Fruit fly (Drosophila melanogaster): ENCODE measurements around the gene CG18599.

CG18599 gene

DNA sequence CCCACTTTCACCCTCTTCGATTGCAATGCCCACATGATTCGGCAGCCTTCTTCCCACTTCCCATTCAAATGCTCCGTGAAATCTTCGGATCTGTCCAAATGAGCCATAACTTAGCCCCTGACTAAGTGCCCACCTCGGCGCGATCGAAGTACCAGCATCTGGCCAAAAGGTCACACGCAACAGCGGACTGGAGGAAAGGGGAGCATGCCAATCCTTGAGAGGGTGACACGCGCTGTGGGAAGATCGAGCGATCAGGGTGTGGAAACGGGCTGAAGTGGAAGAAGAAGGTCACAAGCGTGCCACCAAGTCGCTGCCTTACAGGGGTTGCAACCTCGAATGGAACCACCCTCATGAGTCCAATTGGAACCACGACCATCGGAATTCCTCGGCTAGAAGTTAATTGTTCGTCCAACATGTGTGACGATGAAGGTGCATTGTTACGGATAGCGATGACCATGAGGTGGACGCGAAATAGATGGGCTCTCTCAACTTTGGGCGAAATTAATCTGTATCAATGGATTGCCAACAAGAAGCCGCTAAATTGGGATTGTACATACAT lies 32.8 kb upstream of the CG18599 start:
- TF ChIP-seq ey (GFP tag; optimal IDR thresholded peaks at IDR 0.05) (no peak), Dif (GFP tag; optimal IDR thresholded peaks at IDR 0.05; ENCODE audit: partially characterized antibody) (no peak), dl (GFP tag; optimal IDR thresholded peaks at IDR 0.05; ENCODE audit: insufficient read depth in 1 of 2, partially characterized antibody in 2 of 2) (no peak), Vsx2 (GFP tag; optimal IDR thresholded peaks at IDR 0.05; ENCODE audit: partially characterized antibody) (no peak), pan (optimal IDR thresholded peaks at IDR 0.05) (no peak), woc (GFP tag; optimal IDR thresholded peaks at IDR 0.05) (no peak), br (GFP tag; optimal IDR thresholded peaks at IDR 0.05) (no peak), foxo (GFP tag; optimal IDR thresholded peaks at IDR 0.05) (no peak), CG9705 (GFP tag; optimal IDR thresholded peaks at IDR 0.05) (no peak)

DNA sequence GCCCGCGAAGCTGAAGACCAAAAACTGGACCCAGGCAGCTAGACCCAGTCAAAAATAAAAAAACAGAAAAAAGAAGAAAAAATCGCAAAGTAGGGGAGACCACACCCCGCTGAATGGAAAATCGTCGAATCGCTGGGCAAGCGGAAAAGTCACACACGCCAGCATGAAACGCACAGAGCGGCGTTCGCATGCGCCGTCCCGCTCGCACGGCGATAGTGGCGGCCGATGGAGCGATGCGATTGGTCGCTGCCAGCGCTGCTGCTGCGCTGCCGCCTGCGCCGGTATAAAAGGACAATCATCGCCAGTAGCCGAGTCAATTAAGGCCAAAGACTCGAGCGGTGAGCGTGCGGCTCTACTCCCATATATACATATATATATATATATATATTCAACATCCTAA lies 31.7 kb upstream of the CG18599 start, which contains the start of gene repo:
TSS of gene repo (plus strand) at position 314 of the 400 bp plus-strand sequence.
- TF ChIP-seq Sp1 (GFP tag; optimal IDR thresholded peaks at IDR 0.05) (no peak), h (GFP tag; optimal IDR thresholded peaks at IDR 0.05) (no peak), Vsx2 (GFP tag; optimal IDR thresholded peaks at IDR 0.05; ENCODE audit: partially characterized antibody) (no peak), usp (GFP tag; optimal IDR thresholded peaks at IDR 0.05) (no peak), jim (GFP tag; optimal IDR thresholded peaks at IDR 0.05) (no peak), Dif (GFP tag; optimal IDR thresholded peaks at IDR 0.05; ENCODE audit: partially characterized antibody) (no peak), fru (GFP tag; optimal IDR thresholded peaks at IDR 0.05) (no peak), woc (GFP tag; optimal IDR thresholded peaks at IDR 0.05) (no peak), psq (GFP tag; optimal IDR thresholded peaks at IDR 0.05) (no peak), GATAd (GFP tag; optimal IDR thresholded peaks at IDR 0.05) (no peak), lola (GFP tag; optimal IDR thresholded peaks at IDR 0.05) (no peak), Abd-B (GFP tag; optimal IDR thresholded peaks at IDR 0.05) (no peak), pan (optimal IDR thresholded peaks at IDR 0.05) (no peak), foxo (GFP tag; optimal IDR thresholded peaks at IDR 0.05) (no peak), Hnf4 (GFP tag; optimal IDR thresholded peaks at IDR 0.05) (no peak), dl (GFP tag; optimal IDR thresholded peaks at IDR 0.05; ENCODE audit: insufficient read depth in 1 of 2, partially characterized antibody in 2 of 2) (no peak), Hr78 (GFP tag; optimal IDR thresholded peaks at IDR 0.05) (no peak), Myc (optimal IDR thresholded peaks at IDR 0.05) (no peak), OdsH (GFP tag; optimal IDR thresholded peaks at IDR 0.05) (no peak), HLH106 (tag; optimal IDR thresholded peaks at IDR 0.05) (no peak)

DNA sequence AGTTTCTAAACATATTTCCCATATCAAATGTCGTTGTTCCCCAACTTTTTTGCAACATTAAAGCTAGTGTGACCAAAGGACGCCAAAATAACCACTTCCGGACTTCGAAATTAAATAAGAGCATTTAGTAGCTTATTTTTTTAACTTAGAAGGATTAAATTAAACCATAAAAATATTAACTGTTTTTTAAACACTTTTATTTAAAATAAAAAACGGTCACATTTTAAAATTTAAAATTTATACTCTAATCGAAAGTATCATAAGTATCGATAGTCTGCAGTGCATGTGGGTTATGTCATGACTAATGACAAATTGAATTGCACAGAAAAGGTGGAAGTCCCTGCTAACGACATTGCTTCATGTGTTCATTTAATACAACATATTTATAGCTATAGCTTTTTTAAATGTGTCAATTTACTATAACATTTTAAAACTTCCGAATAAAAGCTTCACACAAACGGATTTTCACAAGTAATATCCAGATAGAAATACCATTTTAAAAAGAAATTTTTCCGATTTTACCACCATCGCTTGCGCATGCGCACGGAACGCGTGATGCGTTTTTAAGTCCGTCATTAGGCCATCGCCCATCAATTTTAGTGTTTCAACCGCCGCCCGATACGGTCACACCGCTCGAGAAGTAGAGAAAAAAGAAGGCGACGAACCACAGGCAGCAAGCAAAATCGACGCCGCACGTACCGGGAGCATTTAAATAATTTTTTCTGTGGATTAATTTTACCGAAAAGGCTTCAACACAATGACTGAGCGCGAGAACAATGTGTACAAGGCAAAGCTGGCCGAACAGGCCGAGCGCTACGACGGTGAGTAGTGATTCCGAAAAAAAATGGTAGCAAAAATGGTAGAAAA lies 25.3 kb upstream of the CG18599 start, which contains the start of the genes CG7156 and 14-3-3epsilon:
TSS of gene CG7156 (minus strand) at position 71 of the 867 bp plus-strand sequence.
TSS of gene 14-3-3epsilon (plus strand) at position 443 of the 867 bp plus-strand sequence.
- TF ChIP-seq h (GFP tag; optimal IDR thresholded peaks at IDR 0.05): peak; percentile 29
- TF ChIP-seq pan (optimal IDR thresholded peaks at IDR 0.05): no peak
- peak; percentile 42 for TF ChIP-seq Sp1 (GFP tag; optimal IDR thresholded peaks at IDR 0.05)
- TF ChIP-seq Rel (GFP tag; optimal IDR thresholded peaks at IDR 0.05): no peak
- TF ChIP-seq Rel (tag; optimal IDR thresholded peaks at IDR 0.05): peak; percentile 94
- peak; percentile 64 for TF ChIP-seq jim (GFP tag; optimal IDR thresholded peaks at IDR 0.05)
- no peak for TF ChIP-seq Hnf4 (GFP tag; optimal IDR thresholded peaks at IDR 0.05)
- TF ChIP-seq brk (GFP tag; optimal IDR thresholded peaks at IDR 0.05): no peak
- TF ChIP-seq rgr (GFP tag; optimal IDR thresholded peaks at IDR 0.05): peak; percentile 5
- no peak for TF ChIP-seq Dfd (GFP tag; optimal IDR thresholded peaks at IDR 0.05)
- no peak for TF ChIP-seq CG32264 (GFP tag; optimal IDR thresholded peaks at IDR 0.05)
- peak; percentile 25 for TF ChIP-seq HLH106 (tag; optimal IDR thresholded peaks at IDR 0.05)
- peak; percentile 70 for TF ChIP-seq Myc (optimal IDR thresholded peaks at IDR 0.05)
- peak; percentile 21 for TF ChIP-seq ey (GFP tag; optimal IDR thresholded peaks at IDR 0.05)
- TF ChIP-seq Jra (GFP tag; optimal IDR thresholded peaks at IDR 0.05): peak; percentile 39
- TF ChIP-seq br (GFP tag; optimal IDR thresholded peaks at IDR 0.05): no peak
- no peak for TF ChIP-seq tai (GFP tag; optimal IDR thresholded peaks at IDR 0.05)
- peak in 1 of 2 experiments; percentile 46 for TF ChIP-seq foxo (GFP tag; optimal IDR thresholded peaks at IDR 0.05)
- TF ChIP-seq psq (GFP tag; optimal IDR thresholded peaks at IDR 0.05): no peak
- peak; percentile 17 for TF ChIP-seq dmrt93B (GFP tag; optimal IDR thresholded peaks at IDR 0.05)
- no peak for TF ChIP-seq CG9705 (GFP tag; optimal IDR thresholded peaks at IDR 0.05)
- no peak for TF ChIP-seq lola (GFP tag; optimal IDR thresholded peaks at IDR 0.05)
- no peak for TF ChIP-seq N (GFP tag; optimal IDR thresholded peaks at IDR 0.05)
- peak; percentile 22 for TF ChIP-seq Hr83 (GFP tag; optimal IDR thresholded peaks at IDR 0.05; ENCODE audit: poor library complexity, severe bottlenecking)
- no peak for TF ChIP-seq usp (GFP tag; optimal IDR thresholded peaks at IDR 0.05)
- peak; percentile 37 for TF ChIP-seq OdsH (GFP tag; optimal IDR thresholded peaks at IDR 0.05)
- no peak for TF ChIP-seq Abd-B (GFP tag; optimal IDR thresholded peaks at IDR 0.05)
- TF ChIP-seq Mio (GFP tag; optimal IDR thresholded peaks at IDR 0.05): no peak
- TF ChIP-seq GATAd (GFP tag; optimal IDR thresholded peaks at IDR 0.05): no peak
- peak; percentile 2 for TF ChIP-seq woc (GFP tag; optimal IDR thresholded peaks at IDR 0.05)
- no peak for TF ChIP-seq sage (GFP tag; optimal IDR thresholded peaks at IDR 0.05)
- no peak for TF ChIP-seq CrebA (GFP tag; optimal IDR thresholded peaks at IDR 0.05; ENCODE audit: borderline replicate concordance)
- TF ChIP-seq dsf (GFP tag; optimal IDR thresholded peaks at IDR 0.05; ENCODE audit: borderline replicate concordance): no peak
- TF ChIP-seq Vsx2 (GFP tag; optimal IDR thresholded peaks at IDR 0.05; ENCODE audit: partially characterized antibody): peak; percentile 87
- TF ChIP-seq sv (GFP tag; optimal IDR thresholded peaks at IDR 0.05): peak; percentile 30
- no peak for TF ChIP-seq dl (GFP tag; optimal IDR thresholded peaks at IDR 0.05; ENCODE audit: insufficient read depth in 1 of 2, partially characterized antibody in 2 of 2)
- TF ChIP-seq fru (GFP tag; optimal IDR thresholded peaks at IDR 0.05): peak; percentile 28
- TF ChIP-seq Dif (GFP tag; optimal IDR thresholded peaks at IDR 0.05; ENCODE audit: partially characterized antibody): peak; percentile 71
- no peak for TF ChIP-seq Hr78 (GFP tag; optimal IDR thresholded peaks at IDR 0.05)

All from whole organism, wandering third instar larva.